Fruit fly (Drosophila melanogaster): Measurements from ENCODE around the gene CG45263.

Gene CG45263

dm6 chr3R:8469716-8470393 is 7.6 kb downstream of the CG45263 start (continued):
- TF ChIP-seq Spps (tag; optimal IDR thresholded peaks at IDR 0.05) (no peak), dan (GFP tag; IDR thresholded peaks at IDR 0.05) (no peak), CG15514 (GFP tag; optimal IDR thresholded peaks at IDR 0.05) (no peak), Poxn (GFP tag; IDR thresholded peaks at IDR 0.05) (no peak), CG1792 (GFP tag; optimal IDR thresholded peaks at IDR 0.05) (no peak), Sin3A (optimal IDR thresholded peaks at IDR 0.05) (no peak), ab (GFP tag; optimal IDR thresholded peaks at IDR 0.05) (no peak), Bgb (GFP tag; IDR thresholded peaks at IDR 0.05; ENCODE audit: partially characterized antibody) (no peak), CG4328 (GFP tag; optimal IDR thresholded peaks at IDR 0.05) (no peak), wor (GFP tag; IDR thresholded peaks at IDR 0.05) (no peak), btn (GFP tag; optimal IDR thresholded peaks at IDR 0.05) (no peak), ro (GFP tag; IDR thresholded peaks at IDR 0.05) (no peak), trh (GFP tag; optimal IDR thresholded peaks at IDR 0.05) (no peak), CG12659 (GFP tag; optimal IDR thresholded peaks at IDR 0.05) (peak; percentile 25), crol (GFP tag; IDR thresholded peaks at IDR 0.05) (peak; percentile 41), onecut (GFP tag; IDR thresholded peaks at IDR 0.05) (0 out of 2 replicates have a peak, but pooled peaks have one; percentile 5), CG17802 (tag; optimal IDR thresholded peaks at IDR 0.05) (no peak), CG11696 (GFP tag; IDR thresholded peaks at IDR 0.05) (no peak), pan (optimal IDR thresholded peaks at IDR 0.05) (no peak), pan (GFP tag; optimal IDR thresholded peaks at IDR 0.05 in 1 of 2, IDR thresholded peaks at IDR 0.05 in 1 of 2) (peak in 1 of 2 experiments; percentile 50), wdn (GFP tag; IDR thresholded peaks at IDR 0.05) (no peak), Dip3 (GFP tag; optimal IDR thresholded peaks at IDR 0.05) (no peak), CG11093 (GFP tag; IDR thresholded peaks at IDR 0.05) (no peak), ash1 (GFP tag; optimal IDR thresholded peaks at IDR 0.05) (no peak), schlank (tag; optimal IDR thresholded peaks at IDR 0.05) (no peak), CG30431 (GFP tag; optimal IDR thresholded peaks at IDR 0.05) (no peak), CG8359 (GFP tag; optimal IDR thresholded peaks at IDR 0.05; ENCODE audit: borderline replicate concordance) (no peak), kah (GFP tag; optimal IDR thresholded peaks at IDR 0.05) (no peak), cwo (GFP tag; optimal IDR thresholded peaks at IDR 0.05) (no peak), yki (optimal IDR thresholded peaks at IDR 0.05) (no peak), hth (optimal IDR thresholded peaks at IDR 0.05) (no peak), Lhr (GFP tag; optimal IDR thresholded peaks at IDR 0.05) (no peak), odd (GFP tag; optimal IDR thresholded peaks at IDR 0.05) (no peak), E2f1 (GFP tag; IDR thresholded peaks at IDR 0.05) (no peak), CG4360 (GFP tag; IDR thresholded peaks at IDR 0.05) (no peak), Abd-B (GFP tag; optimal IDR thresholded peaks at IDR 0.05) (peak; percentile 15), CG31388 (GFP tag; optimal IDR thresholded peaks at IDR 0.05) (no peak), CG8281 (tag; optimal IDR thresholded peaks at IDR 0.05) (no peak), amos (GFP tag; IDR thresholded peaks at IDR 0.05; ENCODE audit: partially characterized antibody) (no peak), CG11504 (tag; optimal IDR thresholded peaks at IDR 0.05) (peak; percentile 72), CG32772 (GFP tag; IDR thresholded peaks at IDR 0.05) (0 out of 2 replicates have a peak, but pooled peaks have one; percentile 19), CG34376 (GFP tag; optimal IDR thresholded peaks at IDR 0.05) (no peak), nom (GFP tag; optimal IDR thresholded peaks at IDR 0.05) (no peak), GATAe (GFP tag; conservative IDR thresholded peaks at IDR 0.05) (no peak), fd102C (GFP tag; optimal IDR thresholded peaks at IDR 0.05) (no peak), CG8765 (GFP tag; IDR thresholded peaks at IDR 0.05) (no peak), Dref (GFP tag; IDR thresholded peaks at IDR 0.05) (no peak), Scr (GFP tag; IDR thresholded peaks at IDR 0.05; ENCODE audit: partially characterized antibody) (no peak), Elba2 (GFP tag; optimal IDR thresholded peaks at IDR 0.05) (no peak), Tbp (GFP tag; optimal IDR thresholded peaks at IDR 0.05) (no peak), luna (GFP tag; optimal IDR thresholded peaks at IDR 0.05) (no peak), CG7372 (GFP tag; IDR thresholded peaks at IDR 0.05) (no peak)

All from whole organism, embryonic.